Worm (Caenorhabditis elegans) whole organism, early embryonic: ENCODE data around the gene F36G9.15.

Experiments
- B0310.2 ChIP-seq: sonication (generic microtip); optimal IDR thresholded peaks from 2 replicates; lab custom pipeline; 2016; ENCODE audit warnings: mild to moderate bottlenecking, missing genetic modification characterization, missing compliant biosample characterization
- F13C5.2 ChIP-seq: sonication (generic microtip); optimal IDR thresholded peaks from 2 replicates; lab custom pipeline; 2017; ENCODE audit warnings: mild to moderate bottlenecking, missing genetic modification characterization, inconsistent platforms, missing compliant biosample characterization
- aly-1 ChIP-seq: sonication (generic microtip); optimal IDR thresholded peaks from 2 replicates; lab custom pipeline; 2016; ENCODE audit warnings: missing genetic modification characterization, missing compliant biosample characterization
- ama-1 ChIP-seq: fragments of 150-350 bp; optimal IDR thresholded peaks from 2 replicates; lab custom pipeline; 2014
- ceh-13 ChIP-seq: fragments of 200-800 bp; sonication (Bioruptor generic); optimal IDR thresholded peaks from 2 replicates; lab custom pipeline; 2018; ENCODE audit warnings: mild to moderate bottlenecking, missing genetic modification characterization, missing compliant biosample characterization
- ceh-36 ChIP-seq: sonication (generic microtip); optimal IDR thresholded peaks from 2 replicates; lab custom pipeline; 2016; ENCODE audit warnings: missing genetic modification characterization, inconsistent platforms, missing compliant biosample characterization
- ets-7 ChIP-seq: sonication (generic microtip); optimal IDR thresholded peaks from 2 replicates; lab custom pipeline; 2016; ENCODE audit warnings: missing genotype, missing genetic modification characterization, missing compliant biosample characterization
- flt-1 ChIP-seq: fragments of 200-800 bp; sonication (Bioruptor generic); IDR thresholded peaks from 2 replicates; pipeline ENCODE4 v1.3.6; 2022; ENCODE audit warnings: missing genetic modification characterization, missing compliant biosample characterization
- hmbx-1 ChIP-seq: sonication (generic microtip); optimal IDR thresholded peaks from 2 replicates; lab custom pipeline; 2016; ENCODE audit warnings: mild to moderate bottlenecking, missing genetic modification characterization, missing compliant biosample characterization
- hmg-4 ChIP-seq: fragments of 200-800 bp; sonication (Bioruptor generic); optimal IDR thresholded peaks from 2 replicates; lab custom pipeline; 2018; ENCODE audit warnings: mild to moderate bottlenecking, missing genetic modification characterization, missing compliant biosample characterization
- hnd-1 ChIP-seq: sonication (generic microtip); optimal IDR thresholded peaks from 2 replicates; lab custom pipeline; 2016; ENCODE audit warnings: missing genetic modification characterization, missing compliant biosample characterization
- pes-1 ChIP-seq: fragments of 200-800 bp; sonication (Bioruptor generic); IDR thresholded peaks from 2 replicates; pipeline ENCODE4 v1.3.6; 2022; ENCODE audit warnings: missing genetic modification reagents, missing genetic modification characterization, missing compliant biosample characterization
- scrt-1 ChIP-seq: fragments of 200-800 bp; sonication (Bioruptor generic); IDR thresholded peaks from 2 replicates; pipeline ENCODE4 v1.3.6; 2022; ENCODE audit warnings: missing genetic modification characterization, missing compliant biosample characterization
- sea-1 ChIP-seq: fragments of 200-800 bp; sonication (Bioruptor generic); conservative IDR thresholded peaks from 2 replicates; pipeline ENCODE4 v1.3.6; 2022; ENCODE audit warnings: missing genetic modification characterization, missing compliant biosample characterization
- tbx-11 ChIP-seq: fragments of 200-800 bp; sonication (Bioruptor generic); IDR thresholded peaks from 2 replicates; pipeline ENCODE4 v1.3.6; 2022; ENCODE audit warnings: missing genetic modification characterization, missing compliant biosample characterization
- tbx-37 ChIP-seq: fragments of 200-800 bp; sonication (Bioruptor generic); conservative IDR thresholded peaks from 2 replicates; pipeline ENCODE4 v1.3.6; 2022; ENCODE audit warnings: missing genetic modification reagents, missing genetic modification characterization, missing compliant biosample characterization
- tra-4 ChIP-seq: sonication (generic microtip); optimal IDR thresholded peaks from 2 replicates; lab custom pipeline; 2017; ENCODE audit warnings: missing genetic modification characterization, missing compliant biosample characterization

F36G9.15 gene

ce11 chrV:15965114-15965513, 22.9 kb downstream of the F36G9.15 start, which contains the start of gene sri-2:
TSS of gene sri-2 (minus strand) at chrV:15965214.
- TF ChIP-seq ceh-36 (tag; lab: Kevin White, UChicago): no peak
- no peak for TF ChIP-seq tra-4 (tag; lab: Kevin White, UChicago)
- TF ChIP-seq flt-1: no peak
- no peak for TF ChIP-seq scrt-1 (GFP tag; lab: Robert Waterston, UW)
- no peak for TF ChIP-seq B0310.2 (tag; lab: Kevin White, UChicago)

DNA sequence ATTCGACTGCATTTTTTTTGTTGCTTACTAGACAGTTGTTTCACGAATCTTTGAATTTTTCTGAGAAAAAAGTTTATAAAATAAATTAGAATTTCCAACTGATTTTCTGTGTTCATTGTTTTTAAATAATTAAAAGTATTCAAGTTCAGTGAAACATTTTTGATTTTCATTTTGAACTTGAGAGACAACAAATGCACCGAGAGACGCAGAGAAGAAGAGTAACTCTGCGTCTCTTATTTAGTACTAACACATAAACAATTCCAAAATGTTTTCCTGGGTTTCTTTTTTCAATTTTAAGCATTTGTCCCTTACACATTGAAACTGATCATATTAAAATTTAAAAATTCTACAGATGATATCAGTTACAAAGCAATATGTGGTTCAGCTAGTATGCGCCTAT, 28.5 kb downstream of the F36G9.15 start:
- TF ChIP-seq flt-1 (no peak), aly-1 (no peak), tbx-37 (GFP tag; lab: Robert Waterston, UW) (no peak), pes-1 (GFP tag; lab: Robert Waterston, UW) (no peak)

DNA sequence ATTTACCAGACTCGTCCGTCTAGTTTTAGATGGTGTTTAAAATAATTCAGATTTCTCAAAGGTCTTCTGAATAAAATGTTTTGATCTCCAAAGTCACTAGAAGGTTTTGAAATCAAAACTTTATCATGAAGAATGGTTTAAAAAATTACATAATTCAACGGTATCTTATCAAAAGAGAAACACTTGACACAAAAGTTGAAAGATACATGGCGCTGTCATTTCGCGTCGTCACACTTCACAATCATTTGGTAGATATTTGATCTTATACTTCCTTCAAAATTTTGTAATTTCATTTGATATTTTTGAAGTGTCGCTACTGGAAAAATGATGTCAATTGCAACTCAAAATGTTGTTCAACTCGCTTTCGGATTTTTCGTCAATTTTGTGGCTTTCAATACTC, 30.9 kb downstream of the F36G9.15 start, which contains the start of gene F36G9.3:
Gene F36G9.3 (plus strand): TSS at position 301 of the 400 bp plus-strand sequence.
- TF ChIP-seq ceh-13 (GFP tag; lab: Kevin White, UChicago): no peak

DNA sequence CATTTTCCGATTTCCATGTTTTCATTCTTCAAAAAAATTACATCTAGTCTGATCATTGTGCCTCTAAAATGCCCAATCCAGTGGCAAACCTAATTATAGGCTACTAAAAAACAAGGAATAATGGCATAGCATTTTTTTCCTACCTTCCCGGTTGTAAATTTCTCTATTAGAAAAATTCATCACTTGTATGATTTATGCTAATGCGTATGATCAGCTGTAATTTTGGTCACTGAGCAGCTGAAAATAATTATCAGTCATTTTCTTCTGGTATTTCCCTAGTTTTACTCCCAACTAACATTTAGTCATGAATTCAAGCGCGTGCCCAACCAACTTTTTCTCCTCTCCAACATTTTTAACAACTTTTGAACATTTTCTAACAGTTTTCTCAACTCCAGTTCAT, 32.5 kb downstream of the F36G9.15 start, which contains the start of gene srh-186:
Gene srh-186 (plus strand): TSS at position 301 of the 400 bp plus-strand sequence.
- TF ChIP-seq tbx-37 (GFP tag; lab: Robert Waterston, UW): no peak
- TF ChIP-seq tbx-11 (GFP tag; lab: Robert Waterston, UW): no peak
- TF ChIP-seq ceh-13 (GFP tag; lab: Kevin White, UChicago): no peak
- TF ChIP-seq hmbx-1: no peak
- TF ChIP-seq tra-4 (tag; lab: Kevin White, UChicago): no peak

- TF ChIP-seq hnd-1 (tag; lab: Kevin White, UChicago) (no peak), F13C5.2 (tag; lab: Kevin White, UChicago) (no peak), aly-1 (no peak), ceh-13 (GFP tag; lab: Kevin White, UChicago) (no peak), hmbx-1 (no peak), sea-1 (GFP tag; lab: Robert Waterston, UW) (no peak), pes-1 (GFP tag; lab: Robert Waterston, UW) (no peak), ceh-36 (tag; lab: Kevin White, UChicago) (no peak), flt-1 (no peak), tra-4 (tag; lab: Kevin White, UChicago) (no peak)
These were observed 33.0 kb downstream of the F36G9.15 start, which contains the start of gene srw-57 for ce11 chrV:15954932-15955331. TSS of gene srw-57 (minus strand) at chrV:15955032.

DNA sequence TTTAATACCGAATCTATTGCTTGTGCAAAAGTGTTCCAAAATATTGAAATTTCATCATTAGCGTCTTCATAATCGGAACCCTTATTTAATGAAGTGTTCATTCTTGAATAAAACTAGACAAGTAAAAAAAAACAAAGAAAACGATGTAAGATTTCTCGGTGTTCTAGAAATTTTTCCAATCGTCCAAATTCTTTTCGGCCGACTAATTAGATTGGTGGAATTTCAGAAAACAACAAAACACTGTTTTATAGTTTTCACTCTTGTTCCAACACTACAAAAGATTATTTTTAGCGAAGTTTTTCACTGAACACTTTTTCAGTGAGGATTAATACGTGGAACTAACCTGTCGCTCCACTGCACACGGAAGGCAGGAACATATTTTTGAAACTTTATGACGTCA, 35.2 kb downstream of the F36G9.15 start, which contains the start of gene srw-56:
Gene srw-56 (minus strand): TSS at position 101 of the 400 bp plus-strand sequence.
- TF ChIP-seq tra-4 (tag; lab: Kevin White, UChicago) (no peak), sea-1 (GFP tag; lab: Robert Waterston, UW) (no peak), hmbx-1 (no peak), aly-1 (no peak), tbx-37 (GFP tag; lab: Robert Waterston, UW) (no peak), hmg-4 (no peak), ceh-13 (GFP tag; lab: Kevin White, UChicago) (no peak), ceh-36 (tag; lab: Kevin White, UChicago) (no peak), ets-7 (no peak), flt-1 (no peak), pes-1 (GFP tag; lab: Robert Waterston, UW) (no peak), hnd-1 (tag; lab: Kevin White, UChicago) (no peak), F13C5.2 (tag; lab: Kevin White, UChicago) (no peak), scrt-1 (GFP tag; lab: Robert Waterston, UW) (no peak)

ce11 chrV:15950903-15951302, 37.1 kb downstream of the F36G9.15 start, which contains the start of gene srw-59:
TSS of gene srw-59 (minus strand) at chrV:15951003.
- TF ChIP-seq hmbx-1: no peak
- no peak for TF ChIP-seq ceh-36 (tag; lab: Kevin White, UChicago)
- no peak for TF ChIP-seq aly-1
- no peak for TF ChIP-seq F13C5.2 (tag; lab: Kevin White, UChicago)
- TF ChIP-seq tra-4 (tag; lab: Kevin White, UChicago): no peak
- TF ChIP-seq pes-1 (GFP tag; lab: Robert Waterston, UW): no peak
- TF ChIP-seq hmg-4: no peak
- TF ChIP-seq hnd-1 (tag; lab: Kevin White, UChicago): no peak
- no peak for TF ChIP-seq ama-1 (lab: Kevin White, UChicago)
- no peak for TF ChIP-seq ceh-13 (GFP tag; lab: Kevin White, UChicago)
- no peak for TF ChIP-seq scrt-1 (GFP tag; lab: Robert Waterston, UW)
- TF ChIP-seq tbx-37 (GFP tag; lab: Robert Waterston, UW): no peak
- TF ChIP-seq B0310.2 (tag; lab: Kevin White, UChicago): no peak
- TF ChIP-seq ets-7: no peak

DNA sequence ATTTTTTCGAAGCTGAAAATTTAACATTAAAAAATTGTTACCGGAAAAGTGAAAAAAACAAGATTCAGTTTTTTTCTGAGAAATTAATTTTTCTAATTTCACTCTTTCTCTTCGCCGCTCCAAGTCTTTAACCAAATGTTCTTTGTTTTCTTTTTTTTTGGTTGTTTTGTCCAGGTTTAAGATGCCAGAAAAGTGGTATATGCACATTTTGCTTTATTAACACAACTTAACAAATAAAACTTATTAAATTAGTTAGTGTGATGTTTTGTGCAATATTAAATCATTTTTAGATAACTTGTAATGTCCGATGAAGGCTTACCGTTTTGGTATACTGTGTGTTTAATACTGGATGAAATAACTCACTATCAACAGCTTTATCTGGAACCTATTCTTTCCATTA, 44.8 kb downstream of the F36G9.15 start, which contains the start of gene srw-53:
Gene srw-53 (plus strand): TSS at position 301 of the 400 bp plus-strand sequence.
- no peak for TF ChIP-seq hmg-4
- no peak for TF ChIP-seq ets-7
- no peak for TF ChIP-seq F13C5.2 (tag; lab: Kevin White, UChicago)
- no peak for TF ChIP-seq ama-1 (lab: Kevin White, UChicago)
- no peak for TF ChIP-seq scrt-1 (GFP tag; lab: Robert Waterston, UW)
- TF ChIP-seq B0310.2 (tag; lab: Kevin White, UChicago): no peak
- TF ChIP-seq pes-1 (GFP tag; lab: Robert Waterston, UW): no peak
- no peak for TF ChIP-seq tbx-37 (GFP tag; lab: Robert Waterston, UW)
- TF ChIP-seq hnd-1 (tag; lab: Kevin White, UChicago): no peak
- TF ChIP-seq aly-1: no peak
- TF ChIP-seq hmbx-1: no peak
- no peak for TF ChIP-seq tbx-11 (GFP tag; lab: Robert Waterston, UW)
- TF ChIP-seq ceh-36 (tag; lab: Kevin White, UChicago): no peak
- TF ChIP-seq flt-1: no peak
- no peak for TF ChIP-seq tra-4 (tag; lab: Kevin White, UChicago)
- TF ChIP-seq ceh-13 (GFP tag; lab: Kevin White, UChicago): no peak
- TF ChIP-seq sea-1 (GFP tag; lab: Robert Waterston, UW): no peak
